Fruit fly (Drosophila melanogaster) whole organism, embryonic: Measurements from ENCODE around the gene Dif.

Experiments
- B-H1 ChIP-seq: fragments of 200-800 bp; sonication (Bioruptor generic); IDR thresholded peaks from 3 replicates; pipeline ENCODE4 v1.3.6; 2022; ENCODE audit warnings: missing biosample characterization, missing genetic modification characterization
- BtbVII ChIP-seq: fragments of 200-800 bp; sonication (Bioruptor generic); optimal IDR thresholded peaks from 3 replicates; lab custom pipeline; 2017; ENCODE audit warnings: missing biosample characterization, mild to moderate bottlenecking, missing genetic modification characterization
- CG10543 ChIP-seq: fragments of 200-800 bp; sonication (Bioruptor generic); optimal IDR thresholded peaks from 3 replicates; lab custom pipeline; 2017; ENCODE audit warnings: missing biosample characterization, mild to moderate bottlenecking, missing genetic modification characterization, moderate library complexity
- CG11085 ChIP-seq: fragments of 200-800 bp; sonication (Bioruptor generic); IDR thresholded peaks from 2 replicates; pipeline ENCODE4 v1.3.6; 2022; ENCODE audit warnings: missing biosample characterization, missing genetic modification characterization
- CG11093 ChIP-seq: fragments of 200-800 bp; sonication (Bioruptor generic); IDR thresholded peaks from 3 replicates; pipeline ENCODE4 v1.3.6; 2022; ENCODE audit warnings: missing biosample characterization, missing genetic modification characterization
- CG12219 ChIP-seq: fragments of 200-800 bp; sonication (Bioruptor generic); optimal IDR thresholded peaks from 3 replicates; lab custom pipeline; 2018; ENCODE audit warnings: missing biosample characterization, mild to moderate bottlenecking, missing genetic modification characterization
- CG13296 ChIP-seq: fragments of 200-800 bp; sonication (Bioruptor generic); optimal IDR thresholded peaks from 3 replicates; lab custom pipeline; 2018; ENCODE audit warnings: missing biosample characterization, mild to moderate bottlenecking, missing genetic modification characterization
- CG14014 ChIP-seq: fragments of 200-800 bp; sonication (Bioruptor generic); IDR thresholded peaks from 2 replicates; pipeline ENCODE4 v1.3.6; 2022; ENCODE audit warnings: missing biosample characterization, missing genetic modification characterization
- CG14710 ChIP-seq: fragments of 200-800 bp; sonication (Bioruptor generic); optimal IDR thresholded peaks from 3 replicates; lab custom pipeline; 2019; ENCODE audit warnings: missing biosample characterization, mild to moderate bottlenecking, missing genetic modification characterization, moderate library complexity
- CG15479 ChIP-seq: fragments of 200-800 bp; sonication (Bioruptor generic); optimal IDR thresholded peaks from 3 replicates; lab custom pipeline; 2019; ENCODE audit warnings: missing biosample characterization, mild to moderate bottlenecking, missing genetic modification characterization, moderate library complexity
- CG16863 ChIP-seq: fragments of 200-800 bp; sonication (Bioruptor generic); optimal IDR thresholded peaks from 3 replicates; lab custom pipeline; 2016; ENCODE audit warnings: missing biosample characterization, missing genetic modification characterization
- CG17186 ChIP-seq: fragments of 200-800 bp; sonication (Bioruptor generic); optimal IDR thresholded peaks from 3 replicates; lab custom pipeline; 2017; ENCODE audit warnings: missing biosample characterization, missing genetic modification reagents, missing genetic modification characterization
- CG18599 ChIP-seq: fragments of 200-800 bp; sonication (Bioruptor generic); optimal IDR thresholded peaks from 3 replicates; lab custom pipeline; 2017; ENCODE audit warnings: missing biosample characterization, missing genetic modification characterization, mild to moderate bottlenecking, moderate library complexity, missing genetic modification reagents
- CG2129 ChIP-seq: fragments of 200-800 bp; sonication (Bioruptor generic); IDR thresholded peaks from 2 replicates; pipeline ENCODE4 v1.3.6; 2022; ENCODE audit warnings: missing biosample characterization, missing genetic modification characterization; ENCODE audit not compliant: partially characterized antibody
- CG30403 ChIP-seq: fragments of 200-800 bp; sonication (Bioruptor generic); optimal IDR thresholded peaks from 3 replicates; lab custom pipeline; 2016; ENCODE audit warnings: missing biosample characterization, missing genetic modification characterization
- CG7556 ChIP-seq: fragments of 200-800 bp; sonication (Bioruptor generic); optimal IDR thresholded peaks from 2 replicates; lab custom pipeline; 2017; ENCODE audit warnings: missing biosample characterization, mild to moderate bottlenecking, missing genetic modification characterization
- CG8290 ChIP-seq, 3 experiments: fragments of 200-800 bp; sonication (Bioruptor generic); optimal IDR thresholded peaks; 2 replicates each; lab custom pipeline; 2016 to 2019; ENCODE audit warnings: missing biosample characterization in 3 of 3, missing genetic modification characterization in 3 of 3, mild to moderate bottlenecking in 2 of 3, moderate library complexity in 1 of 3
- CG8478 ChIP-seq: fragments of >200 bp; optimal IDR thresholded peaks from 2 replicates; lab custom pipeline; 2018
- CG9817 ChIP-seq: fragments of 200-800 bp; sonication (Bioruptor generic); optimal IDR thresholded peaks from 2 replicates; lab custom pipeline; 2018; ENCODE audit warnings: missing biosample characterization, mild to moderate bottlenecking, missing genetic modification characterization, moderate library complexity
- Chrac-16 ChIP-seq: fragments of 200-800 bp; sonication (Bioruptor generic); optimal IDR thresholded peaks from 3 replicates; lab custom pipeline; 2016; ENCODE audit warnings: missing biosample characterization, missing genetic modification characterization
- CoRest ChIP-seq: fragments of 200-800 bp; sonication (Bioruptor generic); optimal IDR thresholded peaks from 3 replicates; lab custom pipeline; 2018; ENCODE audit warnings: missing biosample characterization, mild to moderate bottlenecking, missing genetic modification characterization, moderate library complexity
- Dek ChIP-seq: fragments of 200-800 bp; sonication (Bioruptor generic); optimal IDR thresholded peaks from 3 replicates; lab custom pipeline; 2019; ENCODE audit warnings: missing biosample characterization, mild to moderate bottlenecking, missing genetic modification characterization, moderate library complexity
- Dip2 ChIP-seq: fragments of 200-800 bp; sonication (Bioruptor generic); IDR thresholded peaks from 2 replicates; pipeline ENCODE4 v1.3.6; 2022; ENCODE audit warnings: missing biosample characterization, missing genetic modification characterization
- Dip3 ChIP-seq: fragments of 200-800 bp; sonication (Bioruptor generic); optimal IDR thresholded peaks from 3 replicates; lab custom pipeline; 2016; ENCODE audit warnings: missing biosample characterization, missing genetic modification characterization
- Elba2 ChIP-seq: fragments of 200-800 bp; sonication (Bioruptor generic); optimal IDR thresholded peaks from 3 replicates; lab custom pipeline; 2016; ENCODE audit warnings: missing biosample characterization, missing genetic modification characterization
- Ets65A ChIP-seq: fragments of 200-800 bp; sonication (Bioruptor generic); peaks from one replicate; lab custom pipeline; 2016; ENCODE audit warnings: missing biosample characterization, missing genetic modification characterization
- Gug ChIP-seq: fragments of 200-800 bp; sonication (Bioruptor generic); IDR thresholded peaks from 4 replicates; pipeline ENCODE4 v1.3.6; 2022; ENCODE audit warnings: missing biosample characterization, missing genetic modification characterization
- HLH3B ChIP-seq: fragments of 200-800 bp; sonication (Bioruptor generic); IDR thresholded peaks from 2 replicates; pipeline ENCODE4 v1.3.6; 2022; ENCODE audit warnings: missing biosample characterization, missing genetic modification characterization
- Hr39 ChIP-seq: fragments of >200 bp; optimal IDR thresholded peaks from 2 replicates; lab custom pipeline; 2017
- Meics ChIP-seq: fragments of 200-800 bp; sonication (Bioruptor generic); optimal IDR thresholded peaks from 2 replicates; lab custom pipeline; 2017; ENCODE audit warnings: missing biosample characterization, mild to moderate bottlenecking, missing genetic modification characterization
- Myb ChIP-seq: fragments of 200-800 bp; sonication (Bioruptor generic); optimal IDR thresholded peaks from 2 replicates; lab custom pipeline; 2016; ENCODE audit warnings: missing biosample characterization, missing genetic modification characterization
- NC2β ChIP-seq: fragments of 200-800 bp; sonication (Bioruptor generic); optimal IDR thresholded peaks from 2 replicates; lab custom pipeline; 2016; ENCODE audit warnings: missing biosample characterization, missing genetic modification characterization
- Nf-YC ChIP-seq: fragments of 200-800 bp; optimal IDR thresholded peaks from 3 replicates; lab custom pipeline; 2019; ENCODE audit warnings: missing biosample characterization, mild to moderate bottlenecking, missing genetic modification characterization, moderate library complexity
- Poxn ChIP-seq: fragments of 200-800 bp; sonication (Bioruptor generic); IDR thresholded peaks from 2 replicates; pipeline ENCODE4 v1.3.6; 2022; ENCODE audit warnings: missing biosample characterization, missing genetic modification characterization
- Sry-δ ChIP-seq: fragments of 200-800 bp; sonication (Bioruptor generic); optimal IDR thresholded peaks from 2 replicates; lab custom pipeline; 2016; ENCODE audit warnings: missing biosample characterization, missing genetic modification characterization
- az2 ChIP-seq: fragments of 200-800 bp; sonication (Bioruptor generic); optimal IDR thresholded peaks from 3 replicates; lab custom pipeline; 2016; ENCODE audit warnings: missing biosample characterization, missing genetic modification characterization
- br ChIP-seq: fragments of >200 bp; optimal IDR thresholded peaks from 2 replicates; lab custom pipeline; 2017
- corto ChIP-seq: fragments of 200-800 bp; sonication (Bioruptor generic); optimal IDR thresholded peaks from 2 replicates; lab custom pipeline; 2016; ENCODE audit warnings: missing biosample characterization, mild to moderate bottlenecking, missing genetic modification characterization, moderate library complexity
- danr ChIP-seq: fragments of 200-800 bp; sonication (Bioruptor generic); IDR thresholded peaks from 2 replicates; pipeline ENCODE4 v1.3.6; 2022; ENCODE audit warnings: missing biosample characterization, missing genetic modification characterization
- gfzf ChIP-seq: fragments of 200-800 bp; sonication (Bioruptor generic); optimal IDR thresholded peaks from 2 replicates; lab custom pipeline; 2016; ENCODE audit warnings: missing biosample characterization, mild to moderate bottlenecking, missing genetic modification characterization, moderate library complexity
- h ChIP-seq: fragments of >200 bp; optimal IDR thresholded peaks from 2 replicates; lab custom pipeline; 2017
- hbn ChIP-seq: fragments of 200-800 bp; sonication (Bioruptor generic); IDR thresholded peaks from 2 replicates; pipeline ENCODE4 v1.3.6; 2022; ENCODE audit warnings: missing biosample characterization, missing genetic modification characterization; ENCODE audit not compliant: partially characterized antibody
- pan ChIP-seq, 4 experiments: fragments of >200 bp in 3 of 4; fragments of 200-800 bp in 1 of 4; sonication (Bioruptor generic) in 1 of 4; optimal IDR thresholded peaks in 3 of 4; IDR thresholded peaks in 1 of 4; 2 replicates each; pipeline versions ENCODE4 v1.3.6 to Lab custom; 2017 to 2022; ENCODE audit warnings: missing biosample characterization in 2 of 4, missing genetic modification characterization in 2 of 4, mixed read lengths in 1 of 4
- pzg ChIP-seq: fragments of 200-800 bp; sonication (Bioruptor generic); optimal IDR thresholded peaks from 3 replicates; lab custom pipeline; 2018; ENCODE audit warnings: missing biosample characterization, mild to moderate bottlenecking, missing genetic modification characterization, moderate library complexity
- ranshi ChIP-seq: fragments of 200-800 bp; sonication (Bioruptor generic); IDR thresholded peaks from 2 replicates; pipeline ENCODE4 v1.3.6; 2022; ENCODE audit warnings: missing biosample characterization, missing genetic modification characterization
- rib ChIP-seq: fragments of 200-800 bp; sonication (Bioruptor generic); IDR thresholded peaks from 2 replicates; pipeline ENCODE4 v1.3.6; 2022; ENCODE audit warnings: missing biosample characterization, missing genetic modification characterization
- sd ChIP-seq: fragments of 200-800 bp; sonication (Bioruptor generic); optimal IDR thresholded peaks from 3 replicates; lab custom pipeline; 2018; ENCODE audit warnings: missing biosample characterization, mild to moderate bottlenecking, missing genetic modification characterization, moderate library complexity
- stc ChIP-seq: fragments of 200-800 bp; sonication (Bioruptor generic); IDR thresholded peaks from 2 replicates; pipeline ENCODE4 v1.3.6; 2022; ENCODE audit warnings: missing biosample characterization, missing genetic modification characterization
- wek ChIP-seq: fragments of 200-800 bp; sonication (Bioruptor generic); optimal IDR thresholded peaks from 3 replicates; lab custom pipeline; 2018; ENCODE audit warnings: missing biosample characterization, mild to moderate bottlenecking, missing genetic modification characterization, moderate library complexity
- wor ChIP-seq: fragments of 200-800 bp; sonication (Bioruptor generic); IDR thresholded peaks from 2 replicates; pipeline ENCODE4 v1.3.6; 2022; ENCODE audit warnings: missing biosample characterization, missing genetic modification characterization

Dif gene

dm6 chr2L:17384331-17385220 lies 48.4 kb downstream of the Dif start, which contains the start of gene CLIP-190 (continued):
- 0 out of 2 replicates have a peak, but pooled peaks have one; percentile 32 for TF ChIP-seq rib
- no peak for TF ChIP-seq B-H1
- no peak for TF ChIP-seq CG18599 (GFP tag; lab: Kevin White, UChicago)
- TF ChIP-seq CG30403: peak; percentile 27
- TF ChIP-seq pzg (GFP tag; lab: Kevin White, UChicago): peak; percentile 68
- TF ChIP-seq CG8478 (lab: Kevin White, UChicago): no peak
- no peak for TF ChIP-seq HLH3B (GFP tag; lab: Robert Waterston, UW)
- no peak for TF ChIP-seq CG8290 (GFP tag; optimal IDR thresholded peaks at IDR 0.05; lab: Kevin White, UChicago)
- peak in 1 of 2 experiments; percentile 54 for TF ChIP-seq CG8290 (tag; optimal IDR thresholded peaks at IDR 0.05; lab: Kevin White, UChicago)
- peak; percentile 78 for TF ChIP-seq Elba2
- no peak for TF ChIP-seq CG11085 (GFP tag; lab: Robert Waterston, UW)
- TF ChIP-seq wor: no peak
- TF ChIP-seq sd (tag; lab: Kevin White, UChicago): peak; percentile 56
- no peak for TF ChIP-seq pan (optimal IDR thresholded peaks at IDR 0.05; lab: Kevin White, UChicago)
- TF ChIP-seq pan (GFP tag; optimal IDR thresholded peaks at IDR 0.05 in 1 of 2, IDR thresholded peaks at IDR 0.05 in 1 of 2): no peak
- TF ChIP-seq ranshi (GFP tag; lab: Robert Waterston, UW): no peak
- peak; percentile 22 for TF ChIP-seq Dip3 (GFP tag; lab: Kevin White, UChicago)
- peak; percentile 93 for TF ChIP-seq Sry-δ
- TF ChIP-seq danr (GFP tag; lab: Robert Waterston, UW): no peak
- no peak for TF ChIP-seq CG10543 (GFP tag; lab: Kevin White, UChicago)
- no peak for TF ChIP-seq br
- no peak for TF ChIP-seq Meics (GFP tag; lab: Kevin White, UChicago)
- peak; percentile 26 for TF ChIP-seq CoRest (tag; lab: Kevin White, UChicago)
- TF ChIP-seq CG9817 (tag; lab: Kevin White, UChicago): no peak
- TF ChIP-seq gfzf (GFP tag; lab: Kevin White, UChicago): peak; percentile 83
- TF ChIP-seq NC2β (GFP tag; lab: Kevin White, UChicago): no peak
- TF ChIP-seq Chrac-16 (GFP tag; lab: Kevin White, UChicago): no peak
- no peak for TF ChIP-seq az2 (GFP tag; lab: Kevin White, UChicago)
- peak; percentile 68 for TF ChIP-seq corto
- TF ChIP-seq Dek: no peak
- TF ChIP-seq Ets65A (GFP tag; lab: Kevin White, UChicago): no peak
- TF ChIP-seq Myb: peak; percentile 2
- peak; percentile 17 for TF ChIP-seq CG14710
- TF ChIP-seq h (lab: Kevin White, UChicago): no peak
- no peak for TF ChIP-seq CG12219 (GFP tag; lab: Kevin White, UChicago)
- TF ChIP-seq Poxn: no peak
- TF ChIP-seq CG17186 (GFP tag; lab: Kevin White, UChicago): peak; percentile 2
- TF ChIP-seq hbn: peak; percentile 44; the same call in 1 of the 2 replicates
- TF ChIP-seq BtbVII: no peak
- TF ChIP-seq Hr39 (lab: Kevin White, UChicago): no peak
- no peak for TF ChIP-seq CG14014 (GFP tag; lab: Robert Waterston, UW)
- TF ChIP-seq stc (GFP tag; lab: Robert Waterston, UW): no peak
- TF ChIP-seq CG13296 (GFP tag; lab: Kevin White, UChicago): no peak
- no peak for TF ChIP-seq CG11093 (GFP tag; lab: Robert Waterston, UW)
- no peak for TF ChIP-seq Dip2 (GFP tag; lab: Robert Waterston, UW)
- TF ChIP-seq wek (GFP tag; lab: Kevin White, UChicago): no peak
- TF ChIP-seq CG15479 (GFP tag; lab: Kevin White, UChicago): no peak
- TF ChIP-seq CG16863 (GFP tag; lab: Kevin White, UChicago): no peak
- no peak for TF ChIP-seq CG7556 (GFP tag; lab: Kevin White, UChicago)
- no peak for TF ChIP-seq Nf-YC (tag; lab: Kevin White, UChicago)
- TF ChIP-seq CG2129 (GFP tag; lab: Robert Waterston, UW): no peak
- TF ChIP-seq Gug (GFP tag; lab: Robert Waterston, UW): peak; percentile 44; the same call in 1 of the 4 replicates
